Fruit fly (Drosophila melanogaster) whole organism, prepupa: ENCODE measurements around the gene blot.

Experiments used
- CG10631 ChIP-seq: fragments of 200-800 bp; sonication (Bioruptor generic); optimal IDR thresholded peaks from 2 replicates; lab custom pipeline; 2016; ENCODE audit warnings: missing biosample characterization, missing genetic modification characterization
- CG10669 ChIP-seq: fragments of 200-800 bp; sonication (Bioruptor generic); optimal IDR thresholded peaks from 3 replicates; lab custom pipeline; 2018; ENCODE audit warnings: missing biosample characterization, mild to moderate bottlenecking, missing genetic modification characterization, moderate library complexity
- CG15336 ChIP-seq: fragments of 200-800 bp; sonication (Bioruptor generic); IDR thresholded peaks from 2 replicates; pipeline ENCODE4 v1.3.6; 2022; ENCODE audit warnings: missing biosample characterization, missing genetic modification characterization
- CG1621 ChIP-seq: fragments of 200-800 bp; sonication (Bioruptor generic); optimal IDR thresholded peaks from 3 replicates; lab custom pipeline; 2018; ENCODE audit warnings: missing biosample characterization, mild to moderate bottlenecking, missing genetic modification characterization
- CG16779 ChIP-seq: fragments of 200-800 bp; sonication (Bioruptor generic); optimal IDR thresholded peaks from 3 replicates; lab custom pipeline; 2017; ENCODE audit warnings: missing biosample characterization, mild to moderate bottlenecking, missing genetic modification characterization
- CG3032 ChIP-seq: fragments of 200-800 bp; optimal IDR thresholded peaks from 2 replicates; lab custom pipeline; 2019; ENCODE audit warnings: missing biosample characterization, mild to moderate bottlenecking, missing genetic modification characterization, moderate library complexity
- CG32006 ChIP-seq: fragments of 200-800 bp; sonication (Bioruptor generic); optimal IDR thresholded peaks from 3 replicates; lab custom pipeline; 2017; ENCODE audit warnings: missing biosample characterization, mild to moderate bottlenecking, missing genetic modification characterization
- CG34406 ChIP-seq: fragments of 200-800 bp; sonication (Bioruptor generic); optimal IDR thresholded peaks from 3 replicates; lab custom pipeline; 2016; ENCODE audit warnings: missing biosample characterization, missing genetic modification characterization
- CG3919 ChIP-seq: fragments of 200-800 bp; sonication (Bioruptor generic); optimal IDR thresholded peaks from 3 replicates; lab custom pipeline; 2016; ENCODE audit warnings: missing biosample characterization, missing genetic modification characterization
- CG6276 ChIP-seq: fragments of 200-800 bp; sonication (Bioruptor generic); optimal IDR thresholded peaks from 2 replicates; lab custom pipeline; 2017; ENCODE audit warnings: missing biosample characterization, mild to moderate bottlenecking, missing genetic modification characterization
- CG6792 ChIP-seq: fragments of 200-800 bp; sonication (Bioruptor generic); optimal IDR thresholded peaks from 3 replicates; lab custom pipeline; 2016; ENCODE audit warnings: missing biosample characterization, missing genetic modification characterization
- CG6808 ChIP-seq: fragments of 200-800 bp; sonication (Bioruptor generic); optimal IDR thresholded peaks from 3 replicates; lab custom pipeline; 2017; ENCODE audit warnings: missing biosample characterization, missing genetic modification characterization, mild to moderate bottlenecking, moderate library complexity, missing genetic modification reagents
- CG7368 ChIP-seq: fragments of 200-800 bp; sonication (Bioruptor generic); optimal IDR thresholded peaks from 3 replicates; lab custom pipeline; 2016; ENCODE audit warnings: missing biosample characterization, missing genetic modification characterization
- CG8119 ChIP-seq: fragments of 200-800 bp; sonication (Bioruptor generic); IDR thresholded peaks from 3 replicates; pipeline ENCODE4 v1.3.6; 2022; ENCODE audit warnings: missing biosample characterization, missing genetic modification characterization
- CG8319 ChIP-seq: fragments of 200-800 bp; sonication (Bioruptor generic); optimal IDR thresholded peaks from 3 replicates; lab custom pipeline; 2016; ENCODE audit warnings: missing biosample characterization, missing genetic modification characterization
- CG8632 ChIP-seq: fragments of 200-800 bp; sonication (Bioruptor generic); optimal IDR thresholded peaks from 3 replicates; lab custom pipeline; 2016; ENCODE audit warnings: missing biosample characterization, missing genetic modification characterization
- CG9139 ChIP-seq: fragments of 200-800 bp; sonication (Bioruptor generic); optimal IDR thresholded peaks from 3 replicates; lab custom pipeline; 2017; ENCODE audit warnings: missing biosample characterization, mild to moderate bottlenecking, missing genetic modification characterization
- Ets21C ChIP-seq: fragments of 200-800 bp; sonication (Bioruptor generic); optimal IDR thresholded peaks from 3 replicates; lab custom pipeline; 2016; ENCODE audit warnings: missing biosample characterization, missing genetic modification characterization
- Hr38 ChIP-seq: sonication (Bioruptor generic); optimal IDR thresholded peaks from 2 replicates; lab custom pipeline; 2016; ENCODE audit warnings: missing biosample characterization, missing genetic modification characterization
- Hr39 ChIP-seq: fragments of 200-800 bp; sonication (Bioruptor generic); optimal IDR thresholded peaks from 2 replicates; lab custom pipeline; 2016; ENCODE audit warnings: missing biosample characterization, missing genetic modification characterization
- Lpt ChIP-seq: fragments of 200-800 bp; sonication (Bioruptor generic); optimal IDR thresholded peaks from 3 replicates; lab custom pipeline; 2016; ENCODE audit warnings: missing biosample characterization, missing genetic modification characterization
- Met ChIP-seq: fragments of 200-800 bp; sonication (Bioruptor generic); optimal IDR thresholded peaks from 3 replicates; lab custom pipeline; 2016; ENCODE audit warnings: missing biosample characterization, missing genetic modification characterization
- OdsH ChIP-seq: fragments of 200-800 bp; sonication (Bioruptor generic); optimal IDR thresholded peaks from 3 replicates; lab custom pipeline; 2016; ENCODE audit warnings: missing biosample characterization, missing genetic modification characterization
- Smox ChIP-seq: fragments of 200-800 bp; sonication (Bioruptor generic); optimal IDR thresholded peaks from 3 replicates; lab custom pipeline; 2016; ENCODE audit warnings: missing biosample characterization, missing genetic modification characterization
- Sox102F ChIP-seq: fragments of 200-800 bp; sonication (Bioruptor generic); optimal IDR thresholded peaks from 2 replicates; lab custom pipeline; 2016; ENCODE audit warnings: missing biosample characterization, mild to moderate bottlenecking, missing genetic modification characterization
- Sox14 ChIP-seq: fragments of 200-800 bp; sonication (Bioruptor generic); optimal IDR thresholded peaks from 3 replicates; lab custom pipeline; 2016; ENCODE audit warnings: missing biosample characterization, missing genetic modification characterization
- Sox15 ChIP-seq: fragments of 200-800 bp; sonication (Bioruptor generic); optimal IDR thresholded peaks from 3 replicates; lab custom pipeline; 2016; ENCODE audit warnings: missing biosample characterization, missing genetic modification characterization
- achi ChIP-seq: fragments of 200-800 bp; sonication (Bioruptor generic); optimal IDR thresholded peaks from 3 replicates; lab custom pipeline; 2016; ENCODE audit warnings: missing biosample characterization, missing genetic modification characterization
- cyc ChIP-seq: fragments of 200-800 bp; sonication (Bioruptor generic); optimal IDR thresholded peaks from 3 replicates; lab custom pipeline; 2016; ENCODE audit warnings: missing biosample characterization, missing genetic modification characterization
- dac ChIP-seq: fragments of 200-800 bp; sonication (Bioruptor generic); optimal IDR thresholded peaks from 2 replicates; lab custom pipeline; 2017; ENCODE audit warnings: missing biosample characterization, mild to moderate bottlenecking, missing genetic modification characterization
- dsx ChIP-seq: fragments of 200-800 bp; optimal IDR thresholded peaks from 3 replicates; lab custom pipeline; 2019; ENCODE audit warnings: missing biosample characterization, mild to moderate bottlenecking, missing genetic modification characterization, moderate library complexity; ENCODE audit not compliant: poor library complexity, severe bottlenecking
- eg ChIP-seq: fragments of 200-800 bp; sonication (Bioruptor generic); IDR thresholded peaks from 3 replicates; pipeline ENCODE4 v1.3.6; 2022; ENCODE audit warnings: missing biosample characterization, missing genetic modification characterization
- fd85E ChIP-seq: fragments of 200-800 bp; sonication (Bioruptor generic); optimal IDR thresholded peaks from 3 replicates; lab custom pipeline; 2016; ENCODE audit warnings: missing biosample characterization, missing genetic modification characterization
- fkh ChIP-seq: fragments of 200-800 bp; sonication (Bioruptor generic); optimal IDR thresholded peaks from 3 replicates; lab custom pipeline; 2017; ENCODE audit warnings: missing biosample characterization, mild to moderate bottlenecking, missing genetic modification characterization, moderate library complexity
- lz ChIP-seq: fragments of 200-800 bp; sonication (Bioruptor generic); optimal IDR thresholded peaks from 3 replicates; lab custom pipeline; 2016; ENCODE audit warnings: missing biosample characterization, missing genetic modification characterization
- pdm3 ChIP-seq: fragments of 200-800 bp; sonication (Bioruptor generic); optimal IDR thresholded peaks from 3 replicates; lab custom pipeline; 2016; ENCODE audit warnings: missing biosample characterization, missing genetic modification characterization
- ss ChIP-seq, 2 experiments: fragments of 200-800 bp; sonication (Bioruptor generic); optimal IDR thresholded peaks; 2 replicates in 1 of 2; 3 replicates in 1 of 2; lab custom pipeline; 2017 to 2018; ENCODE audit warnings: mild to moderate bottlenecking in 2 of 2, missing biosample characterization in 2 of 2, missing genetic modification characterization in 2 of 2, moderate library complexity in 1 of 2
- svp ChIP-seq: fragments of 200-800 bp; sonication (Bioruptor generic); peaks from one replicate; lab custom pipeline; 2016; ENCODE audit warnings: missing biosample characterization, missing genetic modification characterization
- topi ChIP-seq: fragments of 200-800 bp; sonication (Bioruptor generic); optimal IDR thresholded peaks from 3 replicates; lab custom pipeline; 2016; ENCODE audit warnings: missing biosample characterization, missing genetic modification characterization
- vri ChIP-seq: fragments of 200-800 bp; sonication (Bioruptor generic); optimal IDR thresholded peaks from 3 replicates; lab custom pipeline; 2016; ENCODE audit warnings: missing biosample characterization, mild to moderate bottlenecking, missing genetic modification characterization

Gene blot

DNA sequence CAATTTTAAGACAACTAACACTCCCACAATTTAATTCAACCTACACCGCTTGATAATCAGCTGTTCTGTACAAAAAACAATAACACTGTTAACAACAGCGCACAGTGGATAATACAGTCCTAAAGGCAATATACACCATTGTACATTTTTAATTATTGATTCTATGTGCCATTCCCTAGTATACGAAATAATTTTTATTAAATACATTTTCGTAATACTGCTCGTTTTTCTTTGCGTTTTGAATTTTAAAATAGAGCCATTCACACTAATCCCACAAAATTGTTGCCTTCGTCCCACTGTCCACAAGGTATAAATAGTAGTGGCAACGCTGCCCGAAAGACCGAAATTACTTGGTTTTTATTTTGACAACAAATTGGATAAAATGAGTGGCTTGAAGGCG lies 12.2 kb upstream of the blot start, which contains the start of the genes Coq4 and CG32176 (continued):
- TF ChIP-seq CG1621 (peak; percentile 94), CG10669 (peak; percentile 94), topi (GFP tag; lab: Kevin White, UChicago) (peak; percentile 97), CG6808 (peak; percentile 86), vri (GFP tag; lab: Kevin White, UChicago) (peak; percentile 94), CG6792 (GFP tag; lab: Kevin White, UChicago) (peak; percentile 97), CG3032 (tag; lab: Kevin White, UChicago) (peak; percentile 96), CG10631 (peak; percentile 98), CG8119 (peak; percentile 93), lz (GFP tag; lab: Kevin White, UChicago) (peak; percentile 98), OdsH (peak; percentile 99), CG9139 (GFP tag; lab: Kevin White, UChicago) (peak; percentile 82), CG32006 (GFP tag; lab: Kevin White, UChicago) (peak; percentile 97), Sox15 (peak; percentile 97), Sox102F (GFP tag; lab: Kevin White, UChicago) (peak; percentile 98), CG34406 (GFP tag; lab: Kevin White, UChicago) (peak; percentile 96), Hr39 (GFP tag; lab: Kevin White, UChicago) (peak; percentile 99), CG8632 (peak; percentile 94), fd85E (GFP tag; lab: Kevin White, UChicago) (peak; percentile 94), dac (GFP tag; lab: Kevin White, UChicago) (peak; percentile 93), Met (GFP tag; lab: Kevin White, UChicago) (peak; percentile 97), CG16779 (tag; lab: Kevin White, UChicago) (peak; percentile 83), fkh (GFP tag; lab: Kevin White, UChicago) (peak; percentile 79), achi (GFP tag; lab: Kevin White, UChicago) (peak; percentile 96), pdm3 (GFP tag; lab: Kevin White, UChicago) (peak; percentile 99), CG8319 (GFP tag; lab: Kevin White, UChicago) (peak; percentile 95), cyc (GFP tag; lab: Kevin White, UChicago) (peak; percentile 98), CG6276 (GFP tag; lab: Kevin White, UChicago) (peak; percentile 89), eg (GFP tag; lab: Robert Waterston, UW) (peak; percentile 97), Hr38 (GFP tag; lab: Kevin White, UChicago) (peak; percentile 96), Smox (GFP tag; lab: Kevin White, UChicago) (peak; percentile 98), CG7368 (GFP tag; lab: Kevin White, UChicago) (peak; percentile 96), Ets21C (peak; percentile 98), svp (peak; percentile 99), Sox14 (GFP tag; lab: Kevin White, UChicago) (peak; percentile 98)

DNA sequence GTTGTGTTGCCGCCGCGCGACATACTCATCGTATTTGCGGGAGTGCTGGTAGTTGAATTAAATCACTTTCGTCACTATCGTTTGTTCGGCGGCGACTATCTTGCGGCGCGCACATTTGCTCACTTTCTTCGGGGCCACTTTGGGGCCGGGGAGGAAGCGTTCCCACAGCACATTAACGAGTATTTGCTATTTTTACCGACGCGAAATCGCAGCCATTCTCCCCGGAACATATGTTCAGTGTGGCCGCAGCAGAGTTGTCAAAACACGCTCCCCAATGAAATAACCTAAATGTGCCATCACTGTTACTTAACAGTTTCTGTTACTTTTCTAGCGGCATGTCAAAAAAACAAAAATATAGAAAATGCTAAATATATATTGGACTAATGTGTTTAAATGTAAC lies 11.6 kb upstream of the blot start, which contains the start of gene frc:
frc (minus strand) TSS at position 244 of the 400 bp plus-strand sequence.
- TF ChIP-seq Lpt (GFP tag; lab: Kevin White, UChicago) (no peak), svp (no peak), lz (GFP tag; lab: Kevin White, UChicago) (no peak), CG3919 (GFP tag; lab: Kevin White, UChicago) (no peak), eg (GFP tag; lab: Robert Waterston, UW) (0 out of 3 replicates have a peak, but pooled peaks have one; percentile 13), ss (GFP tag; optimal IDR thresholded peaks at IDR 0.05; lab: Kevin White, UChicago) (peak in 1 of 2 experiments; percentile 21), dsx (peak; percentile 16), CG9139 (GFP tag; lab: Kevin White, UChicago) (no peak), CG8119 (0 out of 3 replicates have a peak, but pooled peaks have one; percentile 16), CG15336 (GFP tag; lab: Robert Waterston, UW) (0 out of 2 replicates have a peak, but pooled peaks have one; percentile 24)
